Worm (Caenorhabditis elegans): ENCODE data around the gene F33A8.7.

Gene F33A8.7

DNA sequence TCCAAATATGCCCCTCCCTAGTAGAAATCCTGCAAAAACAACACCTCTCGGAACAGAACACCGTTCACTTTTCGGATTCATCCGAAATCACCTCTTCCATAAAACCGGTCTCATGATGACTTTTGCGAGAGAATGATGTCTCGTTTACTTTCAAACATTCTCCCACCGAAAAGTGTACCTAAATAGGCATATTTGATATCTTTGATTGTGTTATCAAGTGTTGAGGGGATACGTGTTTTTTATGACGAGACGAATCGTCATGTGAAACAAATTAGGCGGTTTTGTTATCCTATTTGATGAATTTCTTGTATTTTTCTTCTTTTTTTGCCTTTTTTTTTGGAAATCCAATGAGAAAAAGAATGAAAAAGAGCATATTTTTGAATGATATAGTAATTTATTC is 10.3 kb downstream of the F33A8.7 start:
- no peak for TF ChIP-seq ceh-43 (GFP tag; optimal IDR thresholded peaks at IDR 0.05)
- no peak for TF ChIP-seq sem-2 (GFP tag; optimal IDR thresholded peaks at IDR 0.05)
- no peak for TF ChIP-seq unc-62 (GFP tag; optimal IDR thresholded peaks at IDR 0.05)
- no peak for TF ChIP-seq snpc-4 (tag; optimal IDR thresholded peaks at IDR 0.05)
- TF ChIP-seq nhr-28 (tag; optimal IDR thresholded peaks at IDR 0.05) = no peak
- no peak for TF ChIP-seq nhr-2 (tag; optimal IDR thresholded peaks at IDR 0.05)

DNA sequence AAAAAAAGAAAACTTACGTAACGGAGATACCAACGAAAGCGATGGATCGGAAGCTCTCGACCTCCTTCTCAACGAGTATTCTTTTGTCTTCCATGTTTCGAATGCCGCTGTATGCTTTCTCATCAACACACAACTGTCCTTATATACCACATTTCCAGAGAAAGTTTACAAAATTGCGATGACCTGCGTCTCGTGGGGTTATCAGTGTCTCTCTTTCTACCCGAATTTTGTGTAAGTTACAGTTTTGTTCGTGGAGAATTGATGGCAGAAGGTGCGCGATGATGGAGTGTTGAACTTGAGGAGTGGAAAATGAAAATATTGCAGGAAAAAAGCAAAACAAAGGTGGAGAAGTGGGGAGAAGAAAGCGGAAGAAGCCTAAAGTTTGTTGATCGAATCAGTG is 11.8 kb downstream of the F33A8.7 start, which contains the start of gene col-81:
Gene col-81, minus strand, starts transcription at position 101 of the 400 bp plus-strand sequence.
- no peak for TF ChIP-seq lin-13 (tag; optimal IDR thresholded peaks at IDR 0.05)
- no peak for TF ChIP-seq blmp-1 (tag; optimal IDR thresholded peaks at IDR 0.05)
- no peak for TF ChIP-seq flh-1 (GFP tag; optimal IDR thresholded peaks at IDR 0.05)
- no peak for TF ChIP-seq lsy-2 (tag; optimal IDR thresholded peaks at IDR 0.05)
- TF ChIP-seq unc-62 (GFP tag; optimal IDR thresholded peaks at IDR 0.05) = no peak
- TF ChIP-seq nhr-237 (tag; optimal IDR thresholded peaks at IDR 0.05) = no peak
- no peak for TF ChIP-seq unc-120 (tag; optimal IDR thresholded peaks at IDR 0.05; ENCODE audit: poor library complexity, severe bottlenecking)
- no peak for TF ChIP-seq pha-4 (tag; optimal IDR thresholded peaks at IDR 0.05)

DNA sequence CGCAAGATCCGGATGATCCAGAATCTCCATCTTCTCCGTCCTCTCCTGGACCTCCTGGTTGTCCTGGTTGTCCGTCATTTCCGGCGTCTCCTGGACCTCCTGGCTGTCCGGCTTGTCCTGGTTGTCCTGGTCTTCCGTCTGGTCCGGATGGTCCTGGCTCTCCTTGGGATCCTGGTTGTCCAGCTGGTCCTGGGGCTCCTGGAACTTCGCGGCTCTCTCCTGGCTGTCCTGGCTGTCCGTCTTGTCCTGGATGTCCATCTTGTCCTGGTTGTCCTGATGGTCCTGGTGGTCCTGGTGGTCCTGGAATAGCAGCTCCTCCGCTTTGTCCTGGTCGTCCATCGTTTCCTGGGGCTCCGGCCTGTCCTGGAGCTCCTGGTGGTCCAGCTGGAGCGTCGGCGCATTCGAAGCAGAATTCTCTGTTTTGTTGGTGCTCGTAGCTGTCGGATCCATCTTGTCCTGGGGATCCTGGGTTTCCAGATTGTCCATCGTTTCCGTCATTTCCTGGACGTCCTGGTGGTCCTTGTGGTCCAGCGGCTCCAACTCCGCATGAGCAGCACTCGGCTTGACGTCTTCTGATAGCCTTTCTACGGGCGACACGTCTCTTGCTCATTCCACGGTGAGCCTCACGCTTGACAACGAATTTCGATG is 12.8 kb downstream of the F33A8.7 start:
- no peak for TF ChIP-seq mls-2 (tag; optimal IDR thresholded peaks at IDR 0.05)
- TF ChIP-seq mab-5 (tag; optimal IDR thresholded peaks at IDR 0.05) = no peak
- TF ChIP-seq nhr-2 (tag; optimal IDR thresholded peaks at IDR 0.05) = no peak
- no peak for TF ChIP-seq unc-62 (GFP tag; optimal IDR thresholded peaks at IDR 0.05)
- TF ChIP-seq ceh-83 (GFP tag; optimal IDR thresholded peaks at IDR 0.05) = peak; percentile 17
- TF ChIP-seq sem-2 (GFP tag; optimal IDR thresholded peaks at IDR 0.05) = no peak
- TF ChIP-seq bed-3 (GFP tag; optimal IDR thresholded peaks at IDR 0.05) = no peak

DNA sequence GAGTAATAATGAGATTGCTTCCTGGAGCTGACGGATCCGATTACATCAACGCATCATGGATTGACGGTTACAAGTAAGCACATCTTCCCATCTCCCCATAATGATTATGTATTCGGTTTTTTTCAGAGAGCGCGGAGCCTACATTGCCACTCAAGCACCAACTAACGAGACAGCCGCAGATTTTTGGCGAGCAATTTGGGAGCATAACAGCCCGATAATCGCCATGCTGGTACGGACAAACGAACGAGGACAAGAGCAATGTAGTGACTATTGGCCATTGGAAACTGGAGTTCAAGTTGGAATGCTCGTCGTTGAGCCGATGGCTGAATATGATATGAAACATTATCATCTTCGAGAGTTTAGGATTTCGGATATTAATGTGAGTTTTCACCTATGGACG is 14.6 kb downstream of the F33A8.7 start:
- TF ChIP-seq ceh-83 (GFP tag; optimal IDR thresholded peaks at IDR 0.05) = no peak
- TF ChIP-seq ces-1 (GFP tag; optimal IDR thresholded peaks at IDR 0.05) = no peak
- TF ChIP-seq pha-4 (tag; optimal IDR thresholded peaks at IDR 0.05) = no peak
- TF ChIP-seq nhr-12 (tag; optimal IDR thresholded peaks at IDR 0.05) = no peak
- no peak for TF ChIP-seq nhr-28 (tag; optimal IDR thresholded peaks at IDR 0.05)
- no peak for TF ChIP-seq elt-3 (tag; optimal IDR thresholded peaks at IDR 0.05)
- TF ChIP-seq nhr-237 (tag; optimal IDR thresholded peaks at IDR 0.05) = no peak
- TF ChIP-seq lin-32 (GFP tag; optimal IDR thresholded peaks at IDR 0.05) = no peak
- TF ChIP-seq lin-13 (tag; optimal IDR thresholded peaks at IDR 0.05) = no peak
- TF ChIP-seq mab-5 (tag; optimal IDR thresholded peaks at IDR 0.05) = no peak
- no peak for TF ChIP-seq blmp-1 (tag; optimal IDR thresholded peaks at IDR 0.05)
- no peak for TF ChIP-seq unc-39 (tag; optimal IDR thresholded peaks at IDR 0.05)
- no peak for TF ChIP-seq ztf-11 (tag; optimal IDR thresholded peaks at IDR 0.05)
- no peak for TF ChIP-seq drap-1 (GFP tag; optimal IDR thresholded peaks at IDR 0.05)
- no peak for TF ChIP-seq cnd-1 (tag; optimal IDR thresholded peaks at IDR 0.05)
- no peak for TF ChIP-seq snpc-4 (tag; optimal IDR thresholded peaks at IDR 0.05)

DNA sequence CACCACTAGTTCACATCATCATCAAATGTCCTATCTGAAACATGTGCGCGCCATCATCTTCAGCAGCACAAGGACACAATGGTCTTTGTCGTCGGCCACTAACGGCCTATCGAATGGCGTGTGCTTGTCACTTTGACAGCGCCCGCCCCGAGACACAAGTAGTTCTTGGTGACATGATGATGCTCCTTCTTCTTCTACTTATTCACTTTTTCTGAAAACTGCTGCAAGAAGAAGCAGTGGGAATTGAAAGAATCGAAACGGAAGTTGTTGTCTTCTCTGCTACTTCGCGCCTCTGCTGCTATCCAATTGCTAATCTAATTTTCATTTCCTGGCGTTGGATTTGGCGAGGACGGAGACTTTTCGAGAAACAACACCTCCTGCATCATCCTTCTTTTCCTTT is 21.1 kb downstream of the F33A8.7 start:
- TF ChIP-seq drap-1 (GFP tag; optimal IDR thresholded peaks at IDR 0.05) (no peak), blmp-1 (tag; optimal IDR thresholded peaks at IDR 0.05) (no peak), nhr-2 (tag; optimal IDR thresholded peaks at IDR 0.05) (no peak), mls-2 (tag; optimal IDR thresholded peaks at IDR 0.05) (no peak), lin-13 (tag; optimal IDR thresholded peaks at IDR 0.05) (no peak), elt-3 (tag; optimal IDR thresholded peaks at IDR 0.05) (no peak), lsy-2 (tag; optimal IDR thresholded peaks at IDR 0.05) (no peak), hlh-1 (tag; optimal IDR thresholded peaks at IDR 0.05) (no peak), sptf-1 (tag; optimal IDR thresholded peaks at IDR 0.05) (no peak), nhr-28 (tag; optimal IDR thresholded peaks at IDR 0.05) (no peak), ztf-11 (tag; optimal IDR thresholded peaks at IDR 0.05) (no peak), pha-4 (tag; optimal IDR thresholded peaks at IDR 0.05) (no peak), unc-62 (GFP tag; optimal IDR thresholded peaks at IDR 0.05) (no peak), zip-8 (tag; optimal IDR thresholded peaks at IDR 0.05) (no peak), lin-32 (GFP tag; optimal IDR thresholded peaks at IDR 0.05) (no peak), tbx-8 (GFP tag; optimal IDR thresholded peaks at IDR 0.05) (no peak)

DNA sequence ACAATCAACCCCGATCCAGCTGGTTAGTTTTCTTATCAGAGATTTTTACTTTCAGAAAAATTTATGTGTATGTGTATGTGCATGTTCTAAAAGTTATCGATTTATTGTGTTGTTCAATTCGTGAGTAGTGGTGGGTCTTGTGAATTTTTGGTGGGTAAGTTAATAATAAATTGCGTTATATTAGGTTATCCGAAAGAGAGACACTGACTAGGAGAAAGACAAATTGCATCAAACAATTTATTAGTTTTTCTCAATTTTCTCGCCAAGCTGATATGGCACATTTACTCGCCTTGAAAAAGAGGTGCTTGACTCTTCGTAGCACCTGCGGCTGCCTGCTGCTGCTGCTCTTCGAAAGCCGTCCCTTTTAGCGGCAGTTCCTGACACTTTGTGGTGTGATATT is 26.4 kb downstream of the F33A8.7 start:
- TF ChIP-seq M03D4.4 (tag; optimal IDR thresholded peaks at IDR 0.05) (no peak), unc-39 (tag; optimal IDR thresholded peaks at IDR 0.05) (no peak), ceh-39 (tag; optimal IDR thresholded peaks at IDR 0.05) (no peak), sem-2 (GFP tag; optimal IDR thresholded peaks at IDR 0.05) (no peak), ces-1 (GFP tag; optimal IDR thresholded peaks at IDR 0.05) (peak; percentile 95)
